Worm (Caenorhabditis elegans) whole organism, L1 larva: Measurements from ENCODE around the gene wrt-3.

ENCODE experiments used
- C04F5.9 ChIP-seq: sonication (generic microtip); optimal IDR thresholded peaks from 2 replicates; lab custom pipeline; 2016; ENCODE audit warnings: missing genetic modification characterization, missing compliant biosample characterization
- F16B12.6 ChIP-seq: fragments of 150-350 bp; optimal IDR thresholded peaks from 2 replicates; lab custom pipeline; 2014; ENCODE audit warnings: missing biosample characterization, missing genetic modification characterization
- aha-1 ChIP-seq: fragments of 150-350 bp; optimal IDR thresholded peaks from 2 replicates; lab custom pipeline; 2014; ENCODE audit warnings: missing biosample characterization, missing genetic modification characterization
- alr-1 ChIP-seq: fragments of 200-800 bp; sonication (Bioruptor generic); optimal IDR thresholded peaks from 2 replicates; lab custom pipeline; 2018; ENCODE audit warnings: borderline replicate concordance, mild to moderate bottlenecking, missing genetic modification characterization, missing compliant biosample characterization
- aly-2 ChIP-seq: fragments of 150-350 bp; optimal IDR thresholded peaks from 2 replicates; lab custom pipeline; 2014; ENCODE audit warnings: missing biosample characterization, missing genetic modification characterization
- blmp-1 ChIP-seq: fragments of 150-350 bp; optimal IDR thresholded peaks from 2 replicates; lab custom pipeline; 2014; ENCODE audit warnings: missing biosample characterization, missing genetic modification characterization
- ceh-8 ChIP-seq: fragments of 200-800 bp; sonication (Bioruptor generic); optimal IDR thresholded peaks from 2 replicates; lab custom pipeline; 2018; ENCODE audit warnings: mild to moderate bottlenecking, missing genetic modification characterization, moderate library complexity, missing compliant biosample characterization
- ceh-88 ChIP-seq: fragments of 200-800 bp; sonication (Bioruptor generic); IDR thresholded peaks from 2 replicates; pipeline ENCODE4 v1.3.6; 2022; ENCODE audit warnings: missing genetic modification characterization, missing compliant biosample characterization
- ces-1 ChIP-seq: fragments of 150-350 bp; optimal IDR thresholded peaks from 2 replicates; lab custom pipeline; 2014; ENCODE audit warnings: missing biosample characterization, missing genetic modification reagents, missing genetic modification characterization
- dpl-1 ChIP-seq, 3 experiments: fragments of 150-350 bp in 2 of 3; sonication (generic microtip) in 1 of 3; optimal IDR thresholded peaks; 2 replicates each; lab custom pipeline; 2014 to 2017; ENCODE audit warnings: missing biosample characterization in 3 of 3, missing genetic modification characterization in 3 of 3, missing genetic modification reagents in 3 of 3
- dsc-1 ChIP-seq: sonication (generic microtip); optimal IDR thresholded peaks from 2 replicates; lab custom pipeline; 2016; ENCODE audit warnings: mild to moderate bottlenecking, missing genetic modification characterization, missing compliant biosample characterization
- efl-3 ChIP-seq: fragments of 200-800 bp; sonication (Bioruptor generic); optimal IDR thresholded peaks from 2 replicates; lab custom pipeline; 2018; ENCODE audit warnings: mild to moderate bottlenecking, missing genetic modification characterization, missing compliant biosample characterization
- egl-27 ChIP-seq, 2 experiments: fragments of 150-350 bp in 1 of 2; sonication (generic microtip); optimal IDR thresholded peaks; 3 replicates each; lab custom pipeline; 2017 to 2018; ENCODE audit warnings: missing biosample characterization in 2 of 2, missing genetic modification characterization in 2 of 2, missing genetic modification reagents in 2 of 2
- elt-2 ChIP-seq: sonication (generic microtip); optimal IDR thresholded peaks from 2 replicates; lab custom pipeline; 2016; ENCODE audit warnings: missing genetic modification characterization, mild to moderate bottlenecking, inconsistent platforms, missing compliant biosample characterization, missing genetic modification reagents
- elt-3 ChIP-seq, 6 experiments: fragments of 150-350 bp in 1 of 6; sonication (generic microtip); optimal IDR thresholded peaks; 2 replicates each; lab custom pipeline; 2017 to 2018; ENCODE audit warnings: missing biosample characterization in 6 of 6, missing genetic modification characterization in 6 of 6, inconsistent platforms in 1 of 6
- ets-5 ChIP-seq: fragments of 200-800 bp; sonication (Bioruptor generic); IDR thresholded peaks from 2 replicates; pipeline ENCODE4 v1.3.6; 2022; ENCODE audit warnings: missing genetic modification characterization, missing compliant biosample characterization
- fkh-4 ChIP-seq: sonication (generic microtip); optimal IDR thresholded peaks from 2 replicates; lab custom pipeline; 2016; ENCODE audit warnings: missing compliant biosample characterization, missing genetic modification characterization, borderline replicate concordance
- fkh-8 ChIP-seq: sonication (generic microtip); optimal IDR thresholded peaks from 2 replicates; lab custom pipeline; 2016; ENCODE audit warnings: mild to moderate bottlenecking, missing genetic modification characterization, missing compliant biosample characterization
- fos-1 ChIP-seq: fragments of 150-350 bp; optimal IDR thresholded peaks from 2 replicates; lab custom pipeline; 2014; ENCODE audit warnings: missing biosample characterization, missing genetic modification characterization
- hlh-17 ChIP-seq: fragments of 200-800 bp; sonication (Bioruptor generic); optimal IDR thresholded peaks from 2 replicates; lab custom pipeline; 2018; ENCODE audit warnings: missing genetic modification characterization, mild to moderate bottlenecking, missing compliant biosample characterization, moderate library complexity, borderline replicate concordance
- jun-1 ChIP-seq: fragments of 150-350 bp; optimal IDR thresholded peaks from 2 replicates; lab custom pipeline; 2014; ENCODE audit warnings: missing biosample characterization, missing genetic modification reagents, missing genetic modification characterization
- lin-15B ChIP-seq: fragments of 150-350 bp; sonication (generic microtip); optimal IDR thresholded peaks from 3 replicates; lab custom pipeline; 2014; ENCODE audit warnings: missing biosample characterization, missing genetic modification characterization
- lin-39 ChIP-seq: fragments of 150-350 bp; optimal IDR thresholded peaks from 2 replicates; lab custom pipeline; 2014; ENCODE audit warnings: missing biosample characterization, missing genetic modification reagents, missing genetic modification characterization
- lir-3 ChIP-seq: sonication (generic microtip); optimal IDR thresholded peaks from 2 replicates; lab custom pipeline; 2016; ENCODE audit warnings: mild to moderate bottlenecking, missing genetic modification characterization, moderate library complexity, missing compliant biosample characterization; ENCODE audit not compliant: poor library complexity
- lsy-2 ChIP-seq, 2 experiments: fragments of 150-350 bp; optimal IDR thresholded peaks; 2 replicates each; lab custom pipeline; 2014; ENCODE audit warnings: missing biosample characterization in 2 of 2, missing genetic modification characterization in 2 of 2
- mab-9 ChIP-seq: fragments of 200-800 bp; sonication (Bioruptor generic); IDR thresholded peaks from 2 replicates; pipeline ENCODE4 v1.3.6; 2022; ENCODE audit warnings: missing genetic modification reagents, missing genetic modification characterization, missing compliant biosample characterization
- nhr-12 ChIP-seq: sonication (generic microtip); optimal IDR thresholded peaks from 2 replicates; lab custom pipeline; 2017; ENCODE audit warnings: missing biosample characterization, missing genetic modification characterization
- nhr-47 ChIP-seq: sonication (generic microtip); optimal IDR thresholded peaks from 2 replicates; lab custom pipeline; 2016; ENCODE audit warnings: mild to moderate bottlenecking, missing genetic modification characterization, moderate library complexity, missing compliant biosample characterization
- nhr-71 ChIP-seq: sonication (generic microtip); optimal IDR thresholded peaks from 2 replicates; lab custom pipeline; 2016; ENCODE audit warnings: mild to moderate bottlenecking, missing genetic modification characterization, moderate library complexity, missing compliant biosample characterization
- nhr-77 ChIP-seq: fragments of 150-350 bp; optimal IDR thresholded peaks from 2 replicates; lab custom pipeline; 2014; ENCODE audit warnings: missing biosample characterization, missing genetic modification characterization
- nhr-85 ChIP-seq: sonication (generic microtip); peaks from one replicate; lab custom pipeline; 2016; ENCODE audit warnings: missing genetic modification characterization, inconsistent platforms, missing compliant biosample characterization
- pax-3 ChIP-seq: fragments of 200-800 bp; sonication (Bioruptor generic); optimal IDR thresholded peaks from 2 replicates; lab custom pipeline; 2018; ENCODE audit warnings: mild to moderate bottlenecking, missing genetic modification characterization, moderate library complexity, missing compliant biosample characterization
- pqm-1 ChIP-seq: sonication (generic microtip); optimal IDR thresholded peaks from 3 replicates; lab custom pipeline; 2017; ENCODE audit warnings: missing biosample characterization, missing genetic modification characterization
- rnt-1 ChIP-seq: sonication (generic microtip); optimal IDR thresholded peaks from 2 replicates; lab custom pipeline; 2016; ENCODE audit warnings: mild to moderate bottlenecking, missing genetic modification characterization, moderate library complexity, missing compliant biosample characterization
- skn-1 ChIP-seq: fragments of 150-350 bp; optimal IDR thresholded peaks from 2 replicates; lab custom pipeline; 2014; ENCODE audit warnings: missing biosample characterization, missing genetic modification characterization
- snu-23 ChIP-seq: sonication (generic microtip); optimal IDR thresholded peaks from 2 replicates; lab custom pipeline; 2016; ENCODE audit warnings: missing genetic modification characterization, missing compliant biosample characterization
- sox-4 ChIP-seq: sonication (generic microtip); optimal IDR thresholded peaks from 2 replicates; lab custom pipeline; 2016; ENCODE audit warnings: missing genetic modification characterization, missing compliant biosample characterization
- sptf-1 ChIP-seq: fragments of 150-350 bp; optimal IDR thresholded peaks from 2 replicates; lab custom pipeline; 2014; ENCODE audit warnings: missing biosample characterization, missing genetic modification characterization
- swsn-7 ChIP-seq: sonication (generic microtip); optimal IDR thresholded peaks from 2 replicates; lab custom pipeline; 2016; ENCODE audit warnings: missing genetic modification characterization, missing compliant biosample characterization
- tbx-2 ChIP-seq: sonication (generic microtip); optimal IDR thresholded peaks from 2 replicates; lab custom pipeline; 2016; ENCODE audit warnings: missing genetic modification characterization, missing compliant biosample characterization
- unc-30 ChIP-seq: sonication (generic microtip); optimal IDR thresholded peaks from 2 replicates; lab custom pipeline; 2017; ENCODE audit warnings: missing biosample characterization, missing genetic modification characterization
- unc-62 ChIP-seq: fragments of 150-350 bp; optimal IDR thresholded peaks from 2 replicates; lab custom pipeline; 2014; ENCODE audit warnings: missing biosample characterization, missing genetic modification reagents, missing genetic modification characterization
- unc-86 ChIP-seq: sonication (generic microtip); optimal IDR thresholded peaks from 2 replicates; lab custom pipeline; 2016; ENCODE audit warnings: missing genetic modification characterization, missing compliant biosample characterization
- vab-15 ChIP-seq: sonication (generic microtip); optimal IDR thresholded peaks from 2 replicates; lab custom pipeline; 2017; ENCODE audit warnings: missing genotype, mild to moderate bottlenecking, missing genetic modification characterization, missing compliant biosample characterization
- xbp-1 ChIP-seq: sonication (generic microtip); optimal IDR thresholded peaks from 2 replicates; lab custom pipeline; 2016; ENCODE audit warnings: missing genetic modification characterization, missing compliant biosample characterization
- zip-4 ChIP-seq: fragments of 200-800 bp; sonication (Bioruptor generic); optimal IDR thresholded peaks from 2 replicates; lab custom pipeline; 2018; ENCODE audit warnings: mild to moderate bottlenecking, missing genetic modification characterization, moderate library complexity, missing compliant biosample characterization

wrt-3 gene

DNA sequence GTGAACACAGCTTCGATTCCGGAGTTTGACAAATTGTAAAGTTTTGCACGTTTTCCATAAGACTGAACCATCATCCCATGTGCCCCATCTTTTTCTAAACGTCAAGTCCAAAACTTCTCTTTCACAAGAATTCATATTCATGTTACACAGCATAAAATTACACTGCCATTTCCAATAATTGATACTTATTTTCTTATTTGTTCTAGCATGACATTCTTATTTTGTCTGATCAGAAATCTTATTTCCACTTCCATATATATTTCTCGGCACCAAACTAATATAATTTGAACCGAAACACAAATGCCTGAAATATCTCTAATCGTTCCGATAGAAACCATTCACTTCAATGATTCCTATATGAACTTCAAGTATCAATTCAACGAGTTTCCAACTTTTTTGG, 8.7 kb upstream of the wrt-3 start, which contains the start of gene sru-2:
TSS of gene sru-2 (plus strand) at position 301 of the 400 bp plus-strand sequence.
- TF ChIP-seq egl-27 (tag; optimal IDR thresholded peaks at IDR 0.05; lab: Kevin White, UChicago) (no peak), fkh-8 (peak; percentile 26)

DNA sequence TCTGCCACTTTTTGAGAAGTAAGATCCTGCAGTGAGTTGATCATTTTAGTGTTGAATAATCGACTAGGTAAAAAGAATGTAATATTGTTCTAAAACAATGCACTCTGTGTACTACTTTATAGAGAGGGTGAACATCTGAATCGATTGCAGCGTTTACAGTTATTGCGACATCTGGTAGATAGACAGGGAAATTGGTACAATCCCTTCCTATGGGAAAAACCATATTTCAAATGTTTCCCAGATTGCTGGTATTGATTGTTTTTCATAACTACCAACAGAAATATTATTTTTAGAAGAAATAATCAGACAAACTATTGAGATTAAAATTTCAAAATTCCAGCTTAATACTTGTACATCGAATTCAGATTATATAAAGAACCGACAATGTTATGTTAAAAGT, 7.8 kb upstream of the wrt-3 start, which contains the start of gene gadr-2:
TSS of gene gadr-2 (minus strand) at position 101 of the 400 bp plus-strand sequence.
- TF ChIP-seq jun-1: no peak
- TF ChIP-seq blmp-1 (tag; lab: Kevin White, UChicago): no peak
- TF ChIP-seq mab-9 (GFP tag; lab: Robert Waterston, UW): no peak
- TF ChIP-seq C04F5.9 (tag; lab: Kevin White, UChicago): no peak
- TF ChIP-seq alr-1 (tag; lab: Kevin White, UChicago): no peak
- TF ChIP-seq fos-1 (tag; lab: Kevin White, UChicago): no peak
- TF ChIP-seq sox-4 (tag; lab: Kevin White, UChicago): no peak
- TF ChIP-seq nhr-71 (tag; lab: Kevin White, UChicago): no peak

DNA sequence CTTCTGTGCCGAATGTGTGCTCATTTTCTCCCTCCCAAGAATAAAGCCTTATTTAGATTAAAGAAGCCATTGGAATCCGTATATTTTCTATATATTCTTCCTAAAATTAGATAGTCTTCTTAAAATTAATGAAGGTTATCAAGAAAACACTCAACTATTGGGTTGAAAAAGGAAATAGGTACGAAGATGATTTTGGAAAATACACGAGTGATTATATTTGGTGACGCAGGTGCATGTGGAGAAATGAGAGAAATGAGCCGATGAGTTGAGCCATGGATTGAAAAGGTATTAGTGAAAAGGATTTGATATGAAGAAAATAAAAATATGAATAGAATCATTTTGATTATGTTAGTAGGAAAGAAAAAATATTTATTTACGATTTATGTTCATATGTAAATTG, 3.7 kb upstream of the wrt-3 start, which contains the start of gene cng-3:
TSS of gene cng-3 (minus strand) at position 102 of the 400 bp plus-strand sequence.
- TF ChIP-seq pax-3 (tag; lab: Kevin White, UChicago) (peak; percentile 18), fkh-8 (peak; percentile 15), nhr-12 (tag; lab: Kevin White, UChicago) (no peak), aly-2 (tag; lab: Kevin White, UChicago) (no peak), dsc-1 (tag; lab: Kevin White, UChicago) (peak; percentile 93)
- TF ChIP-seq, all 84 proteins: peak for 3

DNA sequence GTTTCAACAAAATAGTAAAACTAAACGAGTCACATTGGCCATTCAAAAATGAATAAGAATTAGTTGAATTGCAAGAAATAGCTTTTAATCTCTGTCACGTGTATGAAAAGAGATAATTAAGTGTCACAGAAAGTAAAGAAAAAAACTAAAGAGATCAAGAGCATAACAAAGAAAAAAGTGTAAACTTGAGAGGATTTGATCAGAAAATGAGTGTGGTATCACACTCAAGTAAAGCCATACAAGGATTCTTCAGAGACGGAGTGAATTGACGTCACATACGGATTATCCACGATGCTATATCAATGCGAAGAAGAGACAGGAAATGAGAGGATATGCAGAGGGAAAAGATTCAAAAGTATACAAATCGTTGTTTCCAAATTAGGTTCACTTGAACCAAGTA, 8.0 kb downstream of the wrt-3 start:
- TF ChIP-seq fkh-8 (peak; percentile 57), xbp-1 (tag; lab: Kevin White, UChicago) (no peak), lir-3 (tag; lab: Kevin White, UChicago) (no peak), ceh-8 (GFP tag; lab: Kevin White, UChicago) (peak; percentile 24), elt-2 (tag; lab: Kevin White, UChicago) (no peak), elt-3 (tag; optimal IDR thresholded peaks at IDR 0.05; lab: Kevin White, UChicago) (no peak), nhr-47 (tag; lab: Kevin White, UChicago) (peak; percentile 35), nhr-85 (no peak), unc-30 (tag; lab: Kevin White, UChicago) (no peak), fkh-4 (tag; lab: Kevin White, UChicago) (no peak), efl-3 (GFP tag; lab: Kevin White, UChicago) (no peak), dsc-1 (tag; lab: Kevin White, UChicago) (peak; percentile 98), tbx-2 (tag; lab: Kevin White, UChicago) (no peak), sox-4 (tag; lab: Kevin White, UChicago) (peak; percentile 74), lin-15B (tag; lab: Kevin White, UChicago) (no peak), vab-15 (tag; lab: Kevin White, UChicago) (no peak), aha-1 (tag; lab: Kevin White, UChicago) (no peak), egl-27 (tag; optimal IDR thresholded peaks at IDR 0.05; lab: Kevin White, UChicago) (no peak), zip-4 (no peak), ceh-88 (GFP tag; lab: Robert Waterston, UW) (no peak), unc-86 (no peak), aly-2 (tag; lab: Kevin White, UChicago) (no peak), pqm-1 (tag; lab: Kevin White, UChicago) (no peak), lsy-2 (tag; optimal IDR thresholded peaks at IDR 0.05; lab: Kevin White, UChicago) (no peak), ces-1 (GFP tag; lab: Kevin White, UChicago) (no peak), unc-62 (no peak), hlh-17 (GFP tag; lab: Kevin White, UChicago) (no peak), dpl-1 (GFP tag; optimal IDR thresholded peaks at IDR 0.05; lab: Kevin White, UChicago) (no peak), ets-5 (GFP tag; lab: Robert Waterston, UW) (no peak), sptf-1 (tag; lab: Kevin White, UChicago) (no peak), lin-39 (no peak), snu-23 (GFP tag; lab: Kevin White, UChicago) (no peak), F16B12.6 (tag; lab: Kevin White, UChicago) (no peak), blmp-1 (tag; lab: Kevin White, UChicago) (no peak), rnt-1 (tag; lab: Kevin White, UChicago) (no peak), mab-9 (GFP tag; lab: Robert Waterston, UW) (no peak), nhr-77 (tag; lab: Kevin White, UChicago) (no peak), skn-1 (tag; lab: Kevin White, UChicago) (no peak), swsn-7 (tag; lab: Kevin White, UChicago) (no peak)
